Worm (Caenorhabditis elegans) whole organism, young adult: ENCODE measurements around the gene ZK899.3.
A peak's percentile ranks its signal among the peaks of the same experiment; 100 is the strongest.

Source experiments
- B0019.2 ChIP-seq: fragments of 200-800 bp; sonication (Bioruptor generic); conservative IDR thresholded peaks from 2 replicates; pipeline ENCODE4 v1.3.6; 2022; ENCODE audit warnings: missing genetic modification reagents, missing genetic modification characterization, missing compliant biosample characterization
- B0336.3 ChIP-seq: fragments of 200-800 bp; sonication (Bioruptor generic); IDR thresholded peaks from 2 replicates; pipeline ENCODE4 v1.3.6; 2022; ENCODE audit warnings: missing genetic modification characterization, missing compliant biosample characterization
- D2030.7 ChIP-seq: fragments of 200-800 bp; sonication (Bioruptor generic); IDR thresholded peaks from 2 replicates; pipeline ENCODE4 v1.3.6; 2022; ENCODE audit warnings: missing genetic modification reagents, missing genetic modification characterization, missing compliant biosample characterization
- F10E7.11 ChIP-seq: sonication (generic microtip); optimal IDR thresholded peaks from 2 replicates; lab custom pipeline; 2017; ENCODE audit warnings: mild to moderate bottlenecking, missing genetic modification characterization, moderate library complexity, missing compliant biosample characterization
- F33H1.4 ChIP-seq: fragments of 200-800 bp; sonication (Bioruptor generic); IDR thresholded peaks from 2 replicates; pipeline ENCODE4 v1.3.6; 2022; ENCODE audit warnings: missing genetic modification reagents, missing genetic modification characterization, missing compliant biosample characterization
- F37B4.10 ChIP-seq: fragments of 200-800 bp; sonication (Bioruptor generic); IDR thresholded peaks from 2 replicates; pipeline ENCODE4 v1.3.6; 2022; ENCODE audit warnings: missing genetic modification characterization, missing compliant biosample characterization
- F39B2.1 ChIP-seq: fragments of 200-800 bp; sonication (Bioruptor generic); IDR thresholded peaks from 2 replicates; pipeline ENCODE4 v1.3.6; 2022; ENCODE audit warnings: missing genetic modification reagents, missing genetic modification characterization, missing compliant biosample characterization
- F57C9.4 ChIP-seq: sonication (generic microtip); optimal IDR thresholded peaks from 2 replicates; lab custom pipeline; 2017; ENCODE audit warnings: mild to moderate bottlenecking, missing genetic modification characterization, missing compliant biosample characterization
- K11D2.4 ChIP-seq: fragments of 200-800 bp; sonication (Bioruptor generic); IDR thresholded peaks from 2 replicates; pipeline ENCODE4 v1.3.6; 2022; ENCODE audit warnings: missing genetic modification reagents, missing genetic modification characterization, missing compliant biosample characterization
- T07F8.4 ChIP-seq: sonication (generic microtip); optimal IDR thresholded peaks from 2 replicates; lab custom pipeline; 2016; ENCODE audit warnings: mild to moderate bottlenecking, missing genetic modification characterization, moderate library complexity, missing compliant biosample characterization
- T26A5.8 ChIP-seq: sonication (generic microtip); optimal IDR thresholded peaks from 2 replicates; lab custom pipeline; 2016; ENCODE audit warnings: missing genetic modification characterization, missing compliant biosample characterization
- akir-1 ChIP-seq: fragments of 200-800 bp; sonication (Bioruptor generic); optimal IDR thresholded peaks from 2 replicates; lab custom pipeline; 2018; ENCODE audit warnings: mild to moderate bottlenecking, missing genetic modification characterization, moderate library complexity, missing compliant biosample characterization
- ama-1 ChIP-seq, 3 experiments: fragments of 150-350 bp in 1 of 3; sonication (generic microtip) in 2 of 3; optimal IDR thresholded peaks; 2 replicates each; lab custom pipeline; 2014 to 2018; ENCODE audit warnings: missing biosample characterization in 2 of 3, missing genetic modification characterization in 2 of 3, missing genetic modification reagents in 2 of 3
- aptf-3 ChIP-seq: fragments of 200-800 bp; sonication (Bioruptor generic); IDR thresholded peaks from 2 replicates; pipeline ENCODE4 v1.3.6; 2022; ENCODE audit warnings: missing genetic modification characterization, missing compliant biosample characterization
- bed-2 ChIP-seq: fragments of 200-800 bp; sonication (Bioruptor generic); IDR thresholded peaks from 2 replicates; pipeline ENCODE4 v1.3.6; 2022; ENCODE audit warnings: missing genetic modification reagents, missing genetic modification characterization, missing compliant biosample characterization
- cebp-1 ChIP-seq, 2 experiments: fragments of 200-800 bp in 1 of 2; sonication (Bioruptor generic) in 1 of 2; sonication (generic microtip) in 1 of 2; IDR thresholded peaks in 1 of 2; optimal IDR thresholded peaks in 1 of 2; 2 replicates each; pipeline versions ENCODE4 v1.3.6 to Lab custom; 2017 to 2022; ENCODE audit warnings: missing compliant biosample characterization in 2 of 2, missing genetic modification characterization in 2 of 2, mild to moderate bottlenecking in 1 of 2, missing genetic modification reagents in 1 of 2, moderate library complexity in 1 of 2
- ceh-100 ChIP-seq: fragments of 200-800 bp; sonication (Bioruptor generic); IDR thresholded peaks from 2 replicates; pipeline ENCODE4 v1.3.6; 2022; ENCODE audit warnings: missing genetic modification reagents, missing genetic modification characterization, missing compliant biosample characterization
- ceh-79 ChIP-seq: sonication (generic microtip); optimal IDR thresholded peaks from 2 replicates; lab custom pipeline; 2017; ENCODE audit warnings: mild to moderate bottlenecking, missing genetic modification characterization, missing compliant biosample characterization
- chd-7 ChIP-seq: sonication (generic microtip); optimal IDR thresholded peaks from 2 replicates; lab custom pipeline; 2016; ENCODE audit warnings: mild to moderate bottlenecking, missing genetic modification characterization, moderate library complexity, missing compliant biosample characterization
- die-1 ChIP-seq: sonication (generic microtip); optimal IDR thresholded peaks from 2 replicates; lab custom pipeline; 2016; ENCODE audit warnings: missing genotype, mild to moderate bottlenecking, missing genetic modification characterization, missing compliant biosample characterization
- dox-1 ChIP-seq: fragments of 200-800 bp; sonication (Bioruptor generic); IDR thresholded peaks from 2 replicates; pipeline ENCODE4 v1.3.6; 2022; ENCODE audit warnings: missing genetic modification reagents, missing genetic modification characterization, missing compliant biosample characterization
- dpff-1 ChIP-seq: sonication (generic microtip); optimal IDR thresholded peaks from 2 replicates; lab custom pipeline; 2017; ENCODE audit warnings: mild to moderate bottlenecking, missing genetic modification characterization, missing compliant biosample characterization
- egl-44 ChIP-seq: fragments of 200-800 bp; sonication (Bioruptor generic); IDR thresholded peaks from 2 replicates; pipeline ENCODE4 v1.3.6; 2022; ENCODE audit warnings: missing genetic modification reagents, missing genetic modification characterization, missing compliant biosample characterization
- egrh-3 ChIP-seq: fragments of 200-800 bp; sonication (Bioruptor generic); IDR thresholded peaks from 2 replicates; pipeline ENCODE4 v1.3.6; 2022; ENCODE audit warnings: missing genetic modification reagents, missing genetic modification characterization, missing compliant biosample characterization
- hlh-12 ChIP-seq: sonication (generic microtip); optimal IDR thresholded peaks from 2 replicates; lab custom pipeline; 2016; ENCODE audit warnings: missing genetic modification characterization, missing compliant biosample characterization
- hmg-1.2 ChIP-seq: fragments of 200-800 bp; sonication (Bioruptor generic); IDR thresholded peaks from 2 replicates; pipeline ENCODE4 v1.3.6; 2022; ENCODE audit warnings: missing genetic modification reagents, missing genetic modification characterization, missing compliant biosample characterization
- hmg-20 ChIP-seq: fragments of 200-800 bp; sonication (Bioruptor generic); IDR thresholded peaks from 2 replicates; pipeline ENCODE4 v1.3.6; 2022; ENCODE audit warnings: missing genetic modification reagents, missing genetic modification characterization, missing compliant biosample characterization
- lag-1 ChIP-seq: fragments of 200-800 bp; sonication (Bioruptor generic); IDR thresholded peaks from 2 replicates; pipeline ENCODE4 v1.3.6; 2022; ENCODE audit warnings: missing genetic modification reagents, missing genetic modification characterization, missing compliant biosample characterization
- let-526 ChIP-seq: fragments of 200-800 bp; sonication (Bioruptor generic); IDR thresholded peaks from 2 replicates; pipeline ENCODE4 v1.3.6; 2022; ENCODE audit warnings: missing genetic modification reagents, missing genetic modification characterization, missing compliant biosample characterization
- lin-26 ChIP-seq: fragments of 200-800 bp; sonication (Bioruptor generic); IDR thresholded peaks from 2 replicates; pipeline ENCODE4 v1.3.6; 2022; ENCODE audit warnings: missing genetic modification reagents, missing genetic modification characterization, missing compliant biosample characterization
- lsy-27 ChIP-seq: sonication (generic microtip); optimal IDR thresholded peaks from 2 replicates; lab custom pipeline; 2017; ENCODE audit warnings: missing genetic modification characterization, mild to moderate bottlenecking, missing compliant biosample characterization, antibody characterized with exemption, missing genotype, borderline replicate concordance; ENCODE audit not compliant: insufficient read depth
- madf-10 ChIP-seq: sonication (generic microtip); optimal IDR thresholded peaks from 2 replicates; lab custom pipeline; 2016; ENCODE audit warnings: mild to moderate bottlenecking, missing genetic modification characterization, missing compliant biosample characterization
- mcd-1 ChIP-seq: fragments of 200-800 bp; sonication (Bioruptor generic); IDR thresholded peaks from 2 replicates; pipeline ENCODE4 v1.3.6; 2022; ENCODE audit warnings: missing genetic modification reagents, missing genetic modification characterization, missing compliant biosample characterization
- nhr-120 ChIP-seq: fragments of 200-800 bp; sonication (Bioruptor generic); IDR thresholded peaks from 2 replicates; pipeline ENCODE4 v1.3.6; 2022; ENCODE audit warnings: missing genetic modification characterization, missing compliant biosample characterization
- nhr-179 ChIP-seq: sonication (generic microtip); optimal IDR thresholded peaks from 2 replicates; lab custom pipeline; 2016; ENCODE audit warnings: mild to moderate bottlenecking, missing genetic modification characterization, missing compliant biosample characterization
- nhr-27 ChIP-seq: fragments of 200-800 bp; sonication (Bioruptor generic); optimal IDR thresholded peaks from 2 replicates; lab custom pipeline; 2018; ENCODE audit warnings: mild to moderate bottlenecking, missing genetic modification characterization, moderate library complexity, missing compliant biosample characterization
- nhr-80 ChIP-seq: sonication (generic microtip); optimal IDR thresholded peaks from 2 replicates; lab custom pipeline; 2016; ENCODE audit warnings: missing genetic modification characterization, missing compliant biosample characterization
- pbrm-1 ChIP-seq: fragments of 200-800 bp; sonication (Bioruptor generic); IDR thresholded peaks from 2 replicates; pipeline ENCODE4 v1.3.6; 2022; ENCODE audit warnings: missing genetic modification reagents, missing genetic modification characterization, missing compliant biosample characterization
- pha-4 ChIP-seq: fragments of 150-350 bp; sonication (generic microtip); optimal IDR thresholded peaks from 2 replicates; lab custom pipeline; 2014; ENCODE audit warnings: missing biosample characterization, missing genetic modification reagents, missing genetic modification characterization
- rcor-1 ChIP-seq: fragments of 200-800 bp; sonication (Bioruptor generic); IDR thresholded peaks from 2 replicates; pipeline ENCODE4 v1.3.6; 2022; ENCODE audit warnings: missing genetic modification reagents, missing genetic modification characterization, missing compliant biosample characterization
- rec-8 ChIP-seq, 2 experiments: sonication (generic microtip); optimal IDR thresholded peaks; 2 replicates each; lab custom pipeline; 2016; ENCODE audit warnings: mild to moderate bottlenecking in 2 of 2, missing genetic modification characterization in 2 of 2, missing genetic modification reagents in 2 of 2, missing genotype in 2 of 2, missing biosample characterization in 1 of 2, missing compliant biosample characterization in 1 of 2, moderate library complexity in 1 of 2
- tbx-9 ChIP-seq: sonication (generic microtip); optimal IDR thresholded peaks from 2 replicates; lab custom pipeline; 2016; ENCODE audit warnings: borderline replicate concordance, missing genetic modification characterization, inconsistent platforms, missing compliant biosample characterization
- unc-130 ChIP-seq: sonication (generic microtip); optimal IDR thresholded peaks from 2 replicates; lab custom pipeline; 2016; ENCODE audit warnings: missing genetic modification reagents, missing genetic modification characterization, missing compliant biosample characterization
- xnd-1 ChIP-seq: sonication (generic microtip); optimal IDR thresholded peaks from 2 replicates; lab custom pipeline; 2016; ENCODE audit warnings: missing genotype, missing genetic modification reagents, missing genetic modification characterization, missing compliant biosample characterization
- zfh-2 ChIP-seq: fragments of 200-800 bp; sonication (Bioruptor generic); conservative IDR thresholded peaks from 2 replicates; pipeline ENCODE4 v1.3.6; 2022; ENCODE audit warnings: missing genetic modification reagents, missing genetic modification characterization, missing compliant biosample characterization
- ztf-18 ChIP-seq: sonication (generic microtip); optimal IDR thresholded peaks from 2 replicates; lab custom pipeline; 2016; ENCODE audit warnings: missing genotype, mild to moderate bottlenecking, missing genetic modification characterization, missing compliant biosample characterization
- ztf-28 ChIP-seq: fragments of 200-800 bp; sonication (Bioruptor generic); IDR thresholded peaks from 2 replicates; pipeline ENCODE4 v1.3.6; 2022; ENCODE audit warnings: missing genetic modification reagents, missing genetic modification characterization, missing compliant biosample characterization

The ZK899.3 gene

DNA sequence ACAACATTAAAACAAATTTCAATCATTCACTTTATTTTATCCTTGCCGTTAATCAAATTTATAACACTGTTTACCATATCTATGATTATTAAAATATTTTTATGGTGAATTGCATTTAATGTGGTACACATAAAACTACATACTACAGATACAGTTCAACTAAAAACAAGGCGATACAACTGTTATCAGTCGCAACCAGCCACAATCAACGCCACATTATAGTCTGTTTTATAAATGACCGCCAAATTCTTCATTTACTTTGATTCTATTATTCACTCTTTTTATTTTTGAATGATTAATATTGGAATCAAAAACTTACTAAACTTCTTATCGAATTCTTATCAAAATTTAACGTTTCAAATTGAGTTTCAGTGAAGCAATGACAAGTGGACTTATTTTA, 24.9 kb upstream of the ZK899.3 start, which contains the start of gene B0272.4:
Gene B0272.4 (plus strand): TSS at position 373 of the 400 bp plus-strand sequence.
- TF ChIP-seq lsy-27 (tag; lab: Kevin White, UChicago), result no peak
- TF ChIP-seq F10E7.11, result no peak
- peak; percentile 60 for TF ChIP-seq nhr-80 (tag; lab: Kevin White, UChicago)
- TF ChIP-seq B0019.2 (GFP tag; lab: Robert Waterston, UW), result no peak
- no peak for TF ChIP-seq F57C9.4 (tag; lab: Kevin White, UChicago)
- no peak for TF ChIP-seq chd-7 (tag; lab: Kevin White, UChicago)

DNA sequence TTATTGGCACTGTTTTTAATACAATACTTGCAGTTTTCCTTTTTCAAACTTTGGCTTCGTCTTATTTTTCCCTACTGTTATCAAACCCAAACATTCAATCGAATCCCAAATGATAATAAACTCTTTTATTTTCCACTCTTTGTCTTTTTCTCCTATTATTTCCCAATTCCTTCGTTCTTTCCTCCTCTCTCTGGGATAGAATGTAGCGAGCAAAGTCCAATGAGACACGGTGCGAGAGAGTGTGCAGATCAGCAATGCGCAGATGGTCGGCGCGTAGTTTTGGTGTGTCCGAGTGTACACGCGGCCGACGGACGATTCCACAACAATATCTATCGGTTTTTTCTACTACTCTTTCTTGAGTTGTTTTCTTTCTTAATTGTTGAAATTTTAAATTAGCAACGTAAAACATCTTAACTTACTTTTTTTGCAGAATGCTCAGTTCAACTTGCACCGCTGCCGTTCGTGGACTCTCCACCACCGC, 21.9 kb upstream of the ZK899.3 start, which contains the start of gene B0272.3:
Gene B0272.3 (plus strand): TSS at position 431 of the 481 bp plus-strand sequence.
- TF ChIP-seq dox-1 (GFP tag; lab: Robert Waterston, UW) (no peak), akir-1 (GFP tag; lab: Kevin White, UChicago) (no peak), pha-4 (no peak), ceh-100 (no peak), unc-130 (GFP tag; lab: Kevin White, UChicago) (no peak), F39B2.1 (GFP tag; lab: Robert Waterston, UW) (no peak), lin-26 (GFP tag; lab: Robert Waterston, UW) (no peak), xnd-1 (tag; lab: Kevin White, UChicago) (no peak), F33H1.4 (GFP tag; lab: Robert Waterston, UW) (no peak), F37B4.10 (GFP tag; lab: Robert Waterston, UW) (no peak), hmg-20 (GFP tag; lab: Robert Waterston, UW) (no peak), zfh-2 (GFP tag; lab: Robert Waterston, UW) (0 out of 2 replicates have a peak, but pooled peaks have one; percentile 32), pbrm-1 (GFP tag; lab: Robert Waterston, UW) (no peak), ztf-18 (no peak), T07F8.4 (tag; lab: Kevin White, UChicago) (no peak), nhr-179 (tag; lab: Kevin White, UChicago) (no peak), ztf-28 (GFP tag; lab: Robert Waterston, UW) (no peak), egl-44 (GFP tag; lab: Robert Waterston, UW) (no peak), bed-2 (GFP tag; lab: Robert Waterston, UW) (no peak), cebp-1 (GFP tag; IDR thresholded peaks at IDR 0.05; lab: Robert Waterston, UW) (no peak), cebp-1 (tag; optimal IDR thresholded peaks at IDR 0.05; lab: Kevin White, UChicago) (peak; percentile 73), egrh-3 (GFP tag; lab: Robert Waterston, UW) (no peak), D2030.7 (GFP tag; lab: Robert Waterston, UW) (no peak), hlh-12 (no peak), ceh-79 (tag; lab: Kevin White, UChicago) (no peak), nhr-120 (no peak), rec-8 (tag; optimal IDR thresholded peaks at IDR 0.05; lab: Kevin White, UChicago) (no peak), let-526 (GFP tag; lab: Robert Waterston, UW) (no peak), dpff-1 (no peak), aptf-3 (GFP tag; lab: Robert Waterston, UW) (no peak), K11D2.4 (GFP tag; lab: Robert Waterston, UW) (no peak), B0336.3 (peak; percentile 49; the same call in 1 of the 2 replicates), lag-1 (GFP tag; lab: Robert Waterston, UW) (no peak), madf-10 (peak; percentile 37), ama-1 (optimal IDR thresholded peaks at IDR 0.05; lab: Kevin White, UChicago) (no peak), ama-1 (GFP tag; optimal IDR thresholded peaks at IDR 0.05; lab: Kevin White, UChicago) (no peak), rcor-1 (GFP tag; lab: Robert Waterston, UW) (no peak), nhr-27 (tag; lab: Kevin White, UChicago) (no peak), mcd-1 (GFP tag; lab: Robert Waterston, UW) (no peak), hmg-1.2 (GFP tag; lab: Robert Waterston, UW) (no peak), T26A5.8 (tag; lab: Kevin White, UChicago) (no peak), tbx-9 (tag; lab: Kevin White, UChicago) (no peak), die-1 (peak; percentile 3)
